Worm (Caenorhabditis elegans): ENCODE results near the gene srg-48.

ce11 chrIV:7036790-7037189 is 35.4 kb upstream of the srg-48 start, which contains the start of gene ufl-1:
- TF ChIP-seq hmg-1.2 (GFP tag; IDR thresholded peaks at IDR 0.05) (no peak), unc-130 (GFP tag; optimal IDR thresholded peaks at IDR 0.05) (no peak), bed-2 (GFP tag; IDR thresholded peaks at IDR 0.05) (no peak), repo-1 (tag; optimal IDR thresholded peaks at IDR 0.05) (no peak)

Measured in whole organism, young adult.